Worm (Caenorhabditis elegans) whole organism, early embryonic: ENCODE results near the gene K10C8.4.

Experiments
- hmbx-1 ChIP-seq: sonication (generic microtip); optimal IDR thresholded peaks from 2 replicates; lab custom pipeline; 2016; ENCODE audit warnings: mild to moderate bottlenecking, missing genetic modification characterization, missing compliant biosample characterization
- scrt-1 ChIP-seq: fragments of 200-800 bp; sonication (Bioruptor generic); IDR thresholded peaks from 2 replicates; pipeline ENCODE4 v1.3.6; 2022; ENCODE audit warnings: missing genetic modification characterization, missing compliant biosample characterization

ce11 chrV:12659426-12659825 lies 36.6 kb upstream of the K10C8.4 start, which contains the start of gene ccch-3:
- TF ChIP-seq scrt-1 (GFP tag; lab: Robert Waterston, UW) (no peak), hmbx-1 (no peak)
